Worm (Caenorhabditis elegans) whole organism, L3 larva: ENCODE measurements around the gene mboa-4.

Source experiments
- R02D3.7 ChIP-seq: fragments of 150-350 bp; optimal IDR thresholded peaks from 2 replicates; lab custom pipeline; 2014; ENCODE audit warnings: missing biosample characterization, missing genetic modification characterization
- ZK546.5 ChIP-seq: sonication (generic microtip); optimal IDR thresholded peaks from 2 replicates; lab custom pipeline; 2017; ENCODE audit warnings: missing biosample characterization, missing genetic modification characterization
- aly-2 ChIP-seq: fragments of 150-350 bp; optimal IDR thresholded peaks from 2 replicates; lab custom pipeline; 2014; ENCODE audit warnings: missing biosample characterization, missing genetic modification characterization
- ama-1 ChIP-seq: fragments of 150-350 bp; optimal IDR thresholded peaks from 2 replicates; lab custom pipeline; 2018
- ceh-28 ChIP-seq: fragments of 150-350 bp; optimal IDR thresholded peaks from 2 replicates; lab custom pipeline; 2014; ENCODE audit warnings: missing biosample characterization, missing genetic modification reagents, missing genetic modification characterization
- ceh-82 ChIP-seq: fragments of 150-350 bp; optimal IDR thresholded peaks from 2 replicates; lab custom pipeline; 2014; ENCODE audit warnings: missing biosample characterization, missing genetic modification characterization
- ceh-9 ChIP-seq: sonication (generic microtip); optimal IDR thresholded peaks from 2 replicates; lab custom pipeline; 2018; ENCODE audit warnings: missing biosample characterization, missing genetic modification characterization
- egl-27 ChIP-seq: sonication (generic microtip); optimal IDR thresholded peaks from 4 replicates; lab custom pipeline; 2017; ENCODE audit warnings: missing biosample characterization, missing genetic modification reagents, missing genetic modification characterization
- egl-5 ChIP-seq: fragments of 150-350 bp; optimal IDR thresholded peaks from 2 replicates; lab custom pipeline; 2017; ENCODE audit warnings: missing biosample characterization, missing genetic modification reagents, missing genetic modification characterization, inconsistent platforms
- elt-2 ChIP-seq: sonication (generic microtip); optimal IDR thresholded peaks from 2 replicates; lab custom pipeline; 2016; ENCODE audit warnings: missing genetic modification reagents, mild to moderate bottlenecking, missing genetic modification characterization, missing compliant biosample characterization
- elt-3 ChIP-seq, 3 experiments: fragments of 150-350 bp in 1 of 3; sonication (generic microtip) in 2 of 3; optimal IDR thresholded peaks; 2 replicates in 2 of 3; 4 replicates in 1 of 3; lab custom pipeline; 2014 to 2017; ENCODE audit warnings: missing biosample characterization in 3 of 3, missing genetic modification characterization in 3 of 3
- eor-1 ChIP-seq, 2 experiments: fragments of 150-350 bp; optimal IDR thresholded peaks; 2 replicates each; lab custom pipeline; 2014 to 2018; ENCODE audit warnings: missing biosample characterization in 2 of 2, missing genetic modification characterization in 2 of 2
- fkh-10 ChIP-seq: sonication (generic microtip); optimal IDR thresholded peaks from 2 replicates; lab custom pipeline; 2017; ENCODE audit warnings: missing biosample characterization, missing genetic modification reagents, missing genetic modification characterization
- fkh-2 ChIP-seq: fragments of 150-350 bp; optimal IDR thresholded peaks from 2 replicates; lab custom pipeline; 2014; ENCODE audit warnings: missing biosample characterization, missing genetic modification reagents, missing genetic modification characterization
- hmg-11 ChIP-seq: sonication (generic microtip); optimal IDR thresholded peaks from 2 replicates; lab custom pipeline; 2016; ENCODE audit warnings: missing genetic modification characterization, missing compliant biosample characterization
- jun-1 ChIP-seq: fragments of 150-350 bp; optimal IDR thresholded peaks from 2 replicates; lab custom pipeline; 2014; ENCODE audit warnings: missing biosample characterization, missing genetic modification reagents, missing genetic modification characterization
- lin-15B ChIP-seq: fragments of 150-350 bp; optimal IDR thresholded peaks from 2 replicates; lab custom pipeline; 2014; ENCODE audit warnings: missing biosample characterization, missing genetic modification characterization
- lin-39 ChIP-seq: fragments of 150-350 bp; optimal IDR thresholded peaks from 2 replicates; lab custom pipeline; 2018; ENCODE audit warnings: missing biosample characterization, missing genetic modification reagents, missing genetic modification characterization
- lsy-12 ChIP-seq: sonication (generic microtip); optimal IDR thresholded peaks from 2 replicates; lab custom pipeline; 2016; ENCODE audit warnings: mild to moderate bottlenecking, missing genetic modification characterization, missing compliant biosample characterization
- mml-1 ChIP-seq: fragments of 150-350 bp; sonication (generic microtip); optimal IDR thresholded peaks from 3 replicates; lab custom pipeline; 2014; ENCODE audit warnings: missing biosample characterization, missing genetic modification characterization
- nfya-1 ChIP-seq: sonication (generic microtip); optimal IDR thresholded peaks from 2 replicates; lab custom pipeline; 2017; ENCODE audit warnings: missing genetic modification characterization, mild to moderate bottlenecking, missing compliant biosample characterization, antibody characterized with exemption, moderate library complexity; ENCODE audit not compliant: insufficient read depth
- nhr-11 ChIP-seq: fragments of 150-350 bp; optimal IDR thresholded peaks from 2 replicates; lab custom pipeline; 2014; ENCODE audit warnings: missing biosample characterization, missing genetic modification characterization
- nhr-23 ChIP-seq: fragments of 150-350 bp; optimal IDR thresholded peaks from 2 replicates; lab custom pipeline; 2014; ENCODE audit warnings: missing biosample characterization, missing genetic modification reagents, missing genetic modification characterization
- nhr-25 ChIP-seq: sonication (generic microtip); optimal IDR thresholded peaks from 2 replicates; lab custom pipeline; 2017; ENCODE audit warnings: missing biosample characterization, missing genetic modification characterization
- nhr-43 ChIP-seq: sonication (generic microtip); optimal IDR thresholded peaks from 2 replicates; lab custom pipeline; 2016; ENCODE audit warnings: mild to moderate bottlenecking, missing genetic modification characterization, missing compliant biosample characterization; ENCODE audit not compliant: poor library complexity, severe bottlenecking
- nhr-67 ChIP-seq: fragments of 150-350 bp; optimal IDR thresholded peaks from 2 replicates; lab custom pipeline; 2014; ENCODE audit warnings: missing biosample characterization, missing genetic modification characterization
- pha-4 ChIP-seq: fragments of 150-350 bp; optimal IDR thresholded peaks from 2 replicates; lab custom pipeline; 2014; ENCODE audit warnings: missing biosample characterization, missing genetic modification reagents, missing genetic modification characterization
- pqm-1 ChIP-seq: fragments of 150-350 bp; optimal IDR thresholded peaks from 2 replicates; lab custom pipeline; 2017; ENCODE audit warnings: missing biosample characterization, missing genetic modification characterization, inconsistent platforms
- sea-2 ChIP-seq: fragments of 150-350 bp; sonication (generic microtip); optimal IDR thresholded peaks from 4 replicates; lab custom pipeline; 2014; ENCODE audit warnings: missing biosample characterization, missing genetic modification reagents, missing genetic modification characterization
- skn-1 ChIP-seq: fragments of 150-350 bp; optimal IDR thresholded peaks from 2 replicates; lab custom pipeline; 2014; ENCODE audit warnings: missing biosample characterization, missing genetic modification characterization
- snpc-4 ChIP-seq: fragments of 150-350 bp; optimal IDR thresholded peaks from 2 replicates; lab custom pipeline; 2014; ENCODE audit warnings: missing biosample characterization, missing genetic modification characterization
- tbx-2 ChIP-seq: sonication (generic microtip); optimal IDR thresholded peaks from 2 replicates; lab custom pipeline; 2016; ENCODE audit warnings: mild to moderate bottlenecking, missing genetic modification characterization, missing compliant biosample characterization
- unc-39 ChIP-seq: sonication (generic microtip); optimal IDR thresholded peaks from 4 replicates; lab custom pipeline; 2017; ENCODE audit warnings: missing biosample characterization, missing genetic modification characterization
- unc-62 ChIP-seq: fragments of 150-350 bp; sonication (generic microtip); optimal IDR thresholded peaks from 4 replicates; lab custom pipeline; 2014; ENCODE audit warnings: missing biosample characterization, missing genetic modification reagents, missing genetic modification characterization

mboa-4 gene

ce11 chrIV:11183013-11183412 is 23.2 kb upstream of the mboa-4 start, which contains the start of gene prx-14:
Gene prx-14 (plus strand): TSS chrIV:11183132.
- TF ChIP-seq elt-2 (tag; lab: Kevin White, UChicago) (peak; percentile 0), aly-2 (tag; lab: Kevin White, UChicago) (no peak), ceh-9 (tag; lab: Kevin White, UChicago) (no peak), ceh-28 (tag; lab: Kevin White, UChicago) (no peak), nhr-67 (tag; lab: Kevin White, UChicago) (no peak), lin-39 (tag; lab: Kevin White, UChicago) (no peak), egl-5 (tag; lab: Kevin White, UChicago) (no peak), mml-1 (tag; lab: Kevin White, UChicago) (no peak), R02D3.7 (tag; lab: Kevin White, UChicago) (no peak), ama-1 (no peak), unc-39 (tag; lab: Kevin White, UChicago) (no peak), unc-62 (GFP tag; lab: Kevin White, UChicago) (no peak), nhr-25 (tag; lab: Kevin White, UChicago) (no peak), pha-4 (peak; percentile 8), fkh-2 (tag; lab: Kevin White, UChicago) (no peak), eor-1 (tag; optimal IDR thresholded peaks at IDR 0.05; lab: Kevin White, UChicago) (no peak), sea-2 (GFP tag; lab: Kevin White, UChicago) (no peak), fkh-10 (GFP tag; lab: Kevin White, UChicago) (no peak)

ce11 chrIV:11180077-11180476 is 20.3 kb upstream of the mboa-4 start:
- TF ChIP-seq elt-2 (tag; lab: Kevin White, UChicago) (peak; percentile 11), elt-3 (tag; optimal IDR thresholded peaks at IDR 0.05; lab: Kevin White, UChicago) (no peak), pha-4 (peak; percentile 6), pqm-1 (tag; lab: Kevin White, UChicago) (peak; percentile 32)
- TF ChIP-seq, all 47 proteins: peak for 3

ce11 chrIV:11179123-11179740 is 19.4 kb upstream of the mboa-4 start, which contains the start of gene cpt-2:
Gene cpt-2 (plus strand): TSS chrIV:11179645.
- TF ChIP-seq ZK546.5 (tag; lab: Kevin White, UChicago) (peak; percentile 39), snpc-4 (peak; percentile 75), tbx-2 (tag; lab: Kevin White, UChicago) (peak; percentile 83), skn-1 (tag; lab: Kevin White, UChicago) (peak; percentile 46), lin-15B (tag; lab: Kevin White, UChicago) (peak; percentile 90), ceh-28 (tag; lab: Kevin White, UChicago) (peak; percentile 70), egl-27 (tag; lab: Kevin White, UChicago) (peak; percentile 19), egl-5 (tag; lab: Kevin White, UChicago) (peak; percentile 93), fkh-10 (GFP tag; lab: Kevin White, UChicago) (peak; percentile 39), nfya-1 (tag; lab: Kevin White, UChicago) (peak; percentile 88), nhr-25 (tag; lab: Kevin White, UChicago) (peak; percentile 67), pha-4 (peak; percentile 68), nhr-43 (tag; lab: Kevin White, UChicago) (peak; percentile 87), ceh-82 (tag; lab: Kevin White, UChicago) (peak; percentile 16), lin-39 (tag; lab: Kevin White, UChicago) (peak; percentile 38), pqm-1 (tag; lab: Kevin White, UChicago) (peak; percentile 82), nhr-11 (tag; lab: Kevin White, UChicago) (peak; percentile 64), hmg-11 (tag; lab: Kevin White, UChicago) (peak; percentile 29), elt-2 (tag; lab: Kevin White, UChicago) (peak; percentile 84), nhr-23 (tag; lab: Kevin White, UChicago) (peak; percentile 84), R02D3.7 (tag; lab: Kevin White, UChicago) (peak; percentile 74), lsy-12 (tag; lab: Kevin White, UChicago) (peak; percentile 81), jun-1 (tag; lab: Kevin White, UChicago) (peak; percentile 82)

- no peak for TF ChIP-seq pqm-1 (tag; lab: Kevin White, UChicago)
- no peak for TF ChIP-seq ZK546.5 (tag; lab: Kevin White, UChicago)
Observed at ce11 chrIV:11178495-11178894, 18.7 kb upstream of the mboa-4 start, which contains the start of gene C08F8.9. Gene C08F8.9 (minus strand): TSS chrIV:11178595.
